Fruit fly (Drosophila melanogaster): Measurements from ENCODE around the gene mthl14.

DNA sequence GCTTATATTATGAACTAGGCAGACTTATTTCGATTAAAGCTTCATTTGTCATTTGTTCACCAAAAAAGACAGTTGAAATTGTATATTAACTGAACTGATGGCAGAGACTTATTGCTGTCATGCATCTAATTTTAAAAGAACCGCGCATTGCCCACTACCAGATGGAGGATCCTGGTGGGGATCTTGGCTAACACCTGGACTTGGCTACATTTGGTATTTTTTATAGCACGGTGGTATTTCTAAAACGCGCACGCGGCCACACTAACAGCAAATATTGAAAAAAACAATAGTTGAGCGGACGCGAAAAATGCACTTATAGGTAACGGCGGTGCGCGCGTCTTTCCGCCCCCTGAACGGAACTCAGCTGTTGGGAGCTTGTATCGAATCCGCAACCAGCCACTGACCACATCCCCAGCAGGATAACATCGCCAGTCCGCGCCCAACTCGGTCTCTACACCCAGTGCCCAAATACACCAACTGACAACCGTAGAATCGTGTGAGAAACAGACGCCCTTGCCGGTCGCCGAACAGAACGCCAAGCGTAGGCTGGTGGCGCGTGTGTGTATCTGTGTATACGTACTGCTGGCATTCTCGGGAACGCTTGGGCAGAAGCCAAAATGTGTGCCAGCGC is 45.0 kb downstream of the mthl14 start:
- no peak for TF ChIP-seq topi (GFP tag; optimal IDR thresholded peaks at IDR 0.05)
- peak; percentile 52 for TF ChIP-seq vri (GFP tag; optimal IDR thresholded peaks at IDR 0.05)
- no peak for TF ChIP-seq spab (GFP tag; optimal IDR thresholded peaks at IDR 0.05)
- no peak for TF ChIP-seq CG11902 (GFP tag; optimal IDR thresholded peaks at IDR 0.05)
- no peak for TF ChIP-seq Sox102F (GFP tag; optimal IDR thresholded peaks at IDR 0.05)
- no peak; the same call in 2 of the 3 replicates for TF ChIP-seq CG8119 (GFP tag; IDR thresholded peaks at IDR 0.05)
- no peak for TF ChIP-seq Hr4 (GFP tag; optimal IDR thresholded peaks at IDR 0.05)
- no peak for TF ChIP-seq Sox14 (GFP tag; optimal IDR thresholded peaks at IDR 0.05)
- no peak for TF ChIP-seq OdsH (GFP tag; optimal IDR thresholded peaks at IDR 0.05)
- no peak for TF ChIP-seq achi (GFP tag; optimal IDR thresholded peaks at IDR 0.05)
